Worm (Caenorhabditis elegans) whole organism, late embryonic: Measurements from ENCODE around the gene irld-4.

Source experiments
- K02D7.2 ChIP-seq: sonication (generic microtip); optimal IDR thresholded peaks from 2 replicates; lab custom pipeline; 2017; ENCODE audit warnings: mild to moderate bottlenecking, missing genetic modification characterization, missing compliant biosample characterization
- ceh-14 ChIP-seq: sonication (generic microtip); optimal IDR thresholded peaks from 2 replicates; lab custom pipeline; 2016; ENCODE audit warnings: missing genotype, missing genetic modification characterization, missing compliant biosample characterization
- ceh-31 ChIP-seq: sonication (generic microtip); optimal IDR thresholded peaks from 2 replicates; lab custom pipeline; 2016; ENCODE audit warnings: missing genetic modification characterization, missing compliant biosample characterization
- dmd-4 ChIP-seq: sonication (generic microtip); optimal IDR thresholded peaks from 2 replicates; lab custom pipeline; 2016; ENCODE audit warnings: borderline replicate concordance, missing genetic modification characterization, missing compliant biosample characterization
- dve-1 ChIP-seq: sonication (generic microtip); optimal IDR thresholded peaks from 2 replicates; lab custom pipeline; 2017; ENCODE audit warnings: antibody characterized with exemption, mild to moderate bottlenecking, missing genetic modification characterization, missing compliant biosample characterization
- elt-2 ChIP-seq: sonication (generic microtip); optimal IDR thresholded peaks from 2 replicates; lab custom pipeline; 2016; ENCODE audit warnings: missing genetic modification reagents, missing genetic modification characterization, missing compliant biosample characterization
- eyg-1 ChIP-seq: sonication (generic microtip); optimal IDR thresholded peaks from 2 replicates; lab custom pipeline; 2016; ENCODE audit warnings: missing genotype, missing genetic modification characterization, missing compliant biosample characterization
- fkh-10 ChIP-seq: fragments of 150-350 bp; optimal IDR thresholded peaks from 2 replicates; lab custom pipeline; 2014; ENCODE audit warnings: missing biosample characterization, missing genetic modification reagents, missing genetic modification characterization
- hlh-8 ChIP-seq: sonication (generic microtip); optimal IDR thresholded peaks from 2 replicates; lab custom pipeline; 2016; ENCODE audit warnings: missing genotype, missing genetic modification characterization, missing compliant biosample characterization
- nfya-1 ChIP-seq: sonication (generic microtip); optimal IDR thresholded peaks from 2 replicates; lab custom pipeline; 2017; ENCODE audit warnings: missing genetic modification characterization, mild to moderate bottlenecking, missing compliant biosample characterization, antibody characterized with exemption, moderate library complexity
- sox-4 ChIP-seq: sonication (generic microtip); optimal IDR thresholded peaks from 2 replicates; lab custom pipeline; 2017; ENCODE audit warnings: mild to moderate bottlenecking, missing genetic modification characterization, inconsistent platforms, missing compliant biosample characterization
- tbx-2 ChIP-seq: sonication (generic microtip); optimal IDR thresholded peaks from 2 replicates; lab custom pipeline; 2016; ENCODE audit warnings: missing genetic modification characterization, missing compliant biosample characterization
- ttx-3 ChIP-seq: sonication (generic microtip); optimal IDR thresholded peaks from 2 replicates; lab custom pipeline; 2016; ENCODE audit warnings: missing genetic modification reagents, missing genetic modification characterization, missing compliant biosample characterization
- unc-86 ChIP-seq: sonication (generic microtip); optimal IDR thresholded peaks from 2 replicates; lab custom pipeline; 2016; ENCODE audit warnings: missing genetic modification characterization, missing compliant biosample characterization

- TF ChIP-seq dmd-4 (tag; lab: Kevin White, UChicago), result peak; percentile 22
- TF ChIP-seq elt-2 (tag; lab: Kevin White, UChicago), result peak; percentile 50
- no peak for TF ChIP-seq fkh-10 (GFP tag; lab: Kevin White, UChicago)
- no peak for TF ChIP-seq unc-86 (tag; lab: Kevin White, UChicago)
- no peak for TF ChIP-seq K02D7.2 (tag; lab: Kevin White, UChicago)
- TF ChIP-seq ceh-14 (tag; lab: Kevin White, UChicago), result no peak
- TF ChIP-seq ttx-3 (tag; lab: Kevin White, UChicago), result no peak
- TF ChIP-seq eyg-1 (tag; lab: Kevin White, UChicago), result no peak
- TF ChIP-seq sox-4 (tag; lab: Kevin White, UChicago), result no peak
- no peak for TF ChIP-seq dve-1
- no peak for TF ChIP-seq hlh-8 (tag; lab: Kevin White, UChicago)
- peak; percentile 59 for TF ChIP-seq tbx-2 (tag; lab: Kevin White, UChicago)
- TF ChIP-seq nfya-1 (tag; lab: Kevin White, UChicago), result peak; percentile 40
- TF ChIP-seq ceh-31 (tag; lab: Kevin White, UChicago), result peak; percentile 32
These were observed 21.8 kb upstream of the irld-4 start for ce11 chrIV:14610942-14611724.
